Worm (Caenorhabditis elegans): ENCODE data around the gene str-97.

- no peak for TF ChIP-seq nhr-10 (tag; optimal IDR thresholded peaks at IDR 0.05)
- TF ChIP-seq lin-39 (tag; optimal IDR thresholded peaks at IDR 0.05), result no peak
- no peak for TF ChIP-seq R02D3.7 (tag; optimal IDR thresholded peaks at IDR 0.05)
- no peak for TF ChIP-seq unc-62 (GFP tag; optimal IDR thresholded peaks at IDR 0.05 in 1 of 2)
- no peak for TF ChIP-seq unc-62 (tag; optimal IDR thresholded peaks at IDR 0.05)
- no peak for TF ChIP-seq rbr-2 (tag; optimal IDR thresholded peaks at IDR 0.05)
- no peak for TF ChIP-seq nhr-48 (tag; optimal IDR thresholded peaks at IDR 0.05)
- no peak for TF ChIP-seq Y105C5A.15 (GFP tag; IDR thresholded peaks at IDR 0.05)
- TF ChIP-seq Y75B8A.6 (GFP tag; IDR thresholded peaks at IDR 0.05), result no peak
- no peak for TF ChIP-seq nhr-28 (tag; optimal IDR thresholded peaks at IDR 0.05)
- no peak for TF ChIP-seq fos-1 (tag; optimal IDR thresholded peaks at IDR 0.05)
- TF ChIP-seq pqm-1 (tag; optimal IDR thresholded peaks at IDR 0.05), result no peak
- TF ChIP-seq snpc-1.2 (GFP tag; IDR thresholded peaks at IDR 0.05), result no peak
Observed at ce11 chrV:16190485-16190884, 35.5 kb upstream of the str-97 start, which contains the start of gene srh-281.

Measured in whole organism, L4 larva.